Worm (Caenorhabditis elegans): ENCODE measurements around the gene bus-17.

The bus-17 gene

DNA sequence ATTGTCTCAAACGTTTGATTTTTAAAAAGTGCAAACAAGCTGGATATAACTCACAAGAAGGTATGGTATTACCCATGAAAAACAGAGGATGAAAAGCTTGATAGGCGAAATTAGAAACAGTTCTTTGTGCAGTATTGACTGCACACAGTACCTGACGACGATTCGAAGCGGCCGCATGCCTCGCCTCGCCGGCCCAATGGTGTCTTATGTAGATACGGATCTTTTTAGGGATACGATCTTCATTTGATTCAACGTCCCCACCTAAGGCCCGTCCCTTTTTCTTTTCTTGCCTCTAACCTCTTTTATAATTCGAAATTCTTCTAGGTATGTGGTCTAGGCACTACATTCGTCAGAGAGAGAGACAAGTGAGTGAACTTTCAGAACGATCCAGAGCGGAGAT is at the start of gene bus-17:
Gene bus-17 (minus strand): TSS at position 208 of the 400 bp plus-strand sequence.
- no peak for TF ChIP-seq tab-1 (GFP tag; IDR thresholded peaks at IDR 0.05)

ce11 chrX:15814548-15814947 is 48.4 kb upstream of the bus-17 start:
- TF ChIP-seq ref-1 (GFP tag; conservative IDR thresholded peaks at IDR 0.05), result no peak
- no peak for TF ChIP-seq med-1 (GFP tag; optimal IDR thresholded peaks at IDR 0.05; ENCODE audit: insufficient read depth)
- TF ChIP-seq flt-1 (GFP tag; IDR thresholded peaks at IDR 0.05), result no peak
- TF ChIP-seq cog-1 (tag; optimal IDR thresholded peaks at IDR 0.05), result no peak
- TF ChIP-seq T22C8.4 (GFP tag; IDR thresholded peaks at IDR 0.05), result no peak
- no peak for TF ChIP-seq ztf-23 (GFP tag; IDR thresholded peaks at IDR 0.05)
- TF ChIP-seq ztf-29 (GFP tag; IDR thresholded peaks at IDR 0.05), result no peak
- TF ChIP-seq tab-1 (GFP tag; IDR thresholded peaks at IDR 0.05), result no peak
- no peak for TF ChIP-seq klf-2 (GFP tag; conservative IDR thresholded peaks at IDR 0.05)

DNA sequence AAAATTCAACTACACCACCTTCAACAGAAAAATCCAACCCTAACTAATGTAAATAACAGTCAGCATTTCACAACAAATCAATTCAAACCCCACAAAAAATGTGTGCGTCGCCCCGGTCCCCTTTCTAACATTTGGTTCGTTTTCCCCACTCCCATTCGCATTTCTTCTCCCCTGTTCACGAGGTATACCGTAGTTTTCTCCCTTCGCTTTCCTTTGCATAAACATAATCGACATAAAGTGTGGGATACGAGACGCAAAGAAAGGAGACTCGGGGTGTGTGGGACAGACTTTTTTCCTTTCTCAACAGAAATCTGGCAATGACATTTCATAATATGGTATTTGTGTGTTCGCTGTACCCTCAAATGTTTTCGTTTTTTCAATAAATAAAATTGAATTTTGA is 45.2 kb upstream of the bus-17 start:
- TF ChIP-seq cog-1 (tag; optimal IDR thresholded peaks at IDR 0.05), result no peak

DNA sequence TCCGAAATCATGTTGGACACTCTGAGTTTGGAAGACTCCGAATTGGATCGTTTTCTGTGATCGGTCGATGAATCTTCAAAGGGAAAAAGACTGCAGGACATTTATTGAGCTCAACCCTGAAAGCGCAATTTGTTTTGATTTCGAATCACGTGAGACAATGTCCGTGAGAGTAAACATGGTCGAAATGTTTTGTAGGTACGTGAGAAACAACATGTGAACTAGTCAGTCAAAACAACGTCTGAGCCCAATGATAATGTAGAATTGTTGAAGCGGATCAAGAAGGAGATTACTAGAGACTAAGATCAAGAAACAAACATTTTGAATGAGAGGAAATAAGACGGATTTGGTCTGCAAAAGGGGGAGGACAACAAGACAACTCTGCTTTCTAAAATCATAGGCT is 37.9 kb upstream of the bus-17 start, which contains the start of gene Y7A5A.7:
Gene Y7A5A.7 (minus strand): TSS at position 101 of the 400 bp plus-strand sequence.
- TF ChIP-seq ref-1 (GFP tag; conservative IDR thresholded peaks at IDR 0.05) (no peak), flt-1 (GFP tag; IDR thresholded peaks at IDR 0.05) (no peak), klf-2 (GFP tag; conservative IDR thresholded peaks at IDR 0.05) (no peak), T22C8.4 (GFP tag; IDR thresholded peaks at IDR 0.05) (no peak), cog-1 (tag; optimal IDR thresholded peaks at IDR 0.05) (no peak), ztf-23 (GFP tag; IDR thresholded peaks at IDR 0.05) (no peak), tab-1 (GFP tag; IDR thresholded peaks at IDR 0.05) (no peak), ztf-29 (GFP tag; IDR thresholded peaks at IDR 0.05) (no peak), med-1 (GFP tag; optimal IDR thresholded peaks at IDR 0.05; ENCODE audit: insufficient read depth) (no peak)

- TF ChIP-seq flt-1 (GFP tag; IDR thresholded peaks at IDR 0.05), result no peak
- no peak for TF ChIP-seq klf-2 (GFP tag; conservative IDR thresholded peaks at IDR 0.05)
- no peak for TF ChIP-seq med-1 (GFP tag; optimal IDR thresholded peaks at IDR 0.05; ENCODE audit: insufficient read depth)
- TF ChIP-seq T22C8.4 (GFP tag; IDR thresholded peaks at IDR 0.05), result no peak
- no peak for TF ChIP-seq ztf-23 (GFP tag; IDR thresholded peaks at IDR 0.05)
- no peak for TF ChIP-seq ref-1 (GFP tag; conservative IDR thresholded peaks at IDR 0.05)
- TF ChIP-seq cog-1 (tag; optimal IDR thresholded peaks at IDR 0.05), result no peak
- no peak for TF ChIP-seq tab-1 (GFP tag; IDR thresholded peaks at IDR 0.05)
- TF ChIP-seq ztf-29 (GFP tag; IDR thresholded peaks at IDR 0.05), result no peak
Measured at ce11 chrX:15801827-15802226, 35.7 kb upstream of the bus-17 start.

DNA sequence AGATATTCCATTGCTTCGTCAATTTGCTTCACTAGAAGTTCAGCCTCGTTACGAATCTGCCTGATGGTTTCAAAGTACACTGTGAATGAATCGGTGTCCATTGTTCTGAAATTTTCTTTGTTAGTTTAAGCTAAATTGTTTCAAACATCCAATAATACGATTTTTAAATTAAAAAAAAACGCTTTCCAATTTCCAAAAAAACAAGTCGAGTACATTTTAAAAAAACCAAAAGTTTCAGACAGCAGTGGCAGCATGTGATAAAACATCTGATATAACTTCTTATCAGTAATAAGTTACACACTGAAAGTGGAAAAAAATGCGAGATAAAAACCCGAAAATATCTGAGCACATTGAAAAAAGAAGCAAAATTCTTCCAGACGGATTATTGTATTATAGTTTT is 33.4 kb upstream of the bus-17 start, which contains the start of gene Y7A5A.6:
Gene Y7A5A.6 (minus strand): TSS at position 101 of the 400 bp plus-strand sequence.
- no peak for TF ChIP-seq tab-1 (GFP tag; IDR thresholded peaks at IDR 0.05)
- TF ChIP-seq klf-2 (GFP tag; conservative IDR thresholded peaks at IDR 0.05), result no peak
- no peak for TF ChIP-seq ztf-23 (GFP tag; IDR thresholded peaks at IDR 0.05)

- TF ChIP-seq tab-1 (GFP tag; IDR thresholded peaks at IDR 0.05) (no peak), med-1 (GFP tag; optimal IDR thresholded peaks at IDR 0.05; ENCODE audit: insufficient read depth) (no peak), T22C8.4 (GFP tag; IDR thresholded peaks at IDR 0.05) (no peak), ztf-29 (GFP tag; IDR thresholded peaks at IDR 0.05) (no peak)
Measured at ce11 chrX:15796633-15797032, 30.5 kb upstream of the bus-17 start.

DNA sequence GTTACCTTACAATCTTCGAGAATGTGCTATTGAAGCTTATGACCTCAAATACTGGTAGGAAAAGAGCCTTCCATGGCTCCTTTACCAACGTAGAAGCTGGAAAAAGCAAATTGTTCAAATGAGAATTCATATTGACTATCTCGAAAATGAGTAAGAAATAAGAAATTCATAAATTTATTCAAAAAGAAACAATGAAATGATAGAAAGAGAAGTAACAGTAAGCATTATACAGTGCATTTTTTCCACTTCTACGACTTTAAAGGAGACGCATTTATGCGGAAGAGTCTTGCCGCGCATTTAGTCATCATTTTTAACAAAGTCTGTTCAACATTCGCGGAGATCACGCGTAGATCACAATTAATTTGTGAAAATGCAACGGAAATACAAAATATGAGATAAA is 28.8 kb upstream of the bus-17 start, which contains the start of gene Y7A5A.10:
Gene Y7A5A.10 (minus strand): TSS at position 101 of the 400 bp plus-strand sequence.
- no peak for TF ChIP-seq ztf-29 (GFP tag; IDR thresholded peaks at IDR 0.05)
- no peak for TF ChIP-seq T22C8.4 (GFP tag; IDR thresholded peaks at IDR 0.05)
- no peak for TF ChIP-seq tab-1 (GFP tag; IDR thresholded peaks at IDR 0.05)
- TF ChIP-seq klf-2 (GFP tag; conservative IDR thresholded peaks at IDR 0.05), result no peak
- no peak for TF ChIP-seq flt-1 (GFP tag; IDR thresholded peaks at IDR 0.05)
- TF ChIP-seq med-1 (GFP tag; optimal IDR thresholded peaks at IDR 0.05; ENCODE audit: insufficient read depth), result no peak
- TF ChIP-seq ztf-23 (GFP tag; IDR thresholded peaks at IDR 0.05), result no peak
- TF ChIP-seq ref-1 (GFP tag; conservative IDR thresholded peaks at IDR 0.05), result no peak
- TF ChIP-seq cog-1 (tag; optimal IDR thresholded peaks at IDR 0.05), result no peak

DNA sequence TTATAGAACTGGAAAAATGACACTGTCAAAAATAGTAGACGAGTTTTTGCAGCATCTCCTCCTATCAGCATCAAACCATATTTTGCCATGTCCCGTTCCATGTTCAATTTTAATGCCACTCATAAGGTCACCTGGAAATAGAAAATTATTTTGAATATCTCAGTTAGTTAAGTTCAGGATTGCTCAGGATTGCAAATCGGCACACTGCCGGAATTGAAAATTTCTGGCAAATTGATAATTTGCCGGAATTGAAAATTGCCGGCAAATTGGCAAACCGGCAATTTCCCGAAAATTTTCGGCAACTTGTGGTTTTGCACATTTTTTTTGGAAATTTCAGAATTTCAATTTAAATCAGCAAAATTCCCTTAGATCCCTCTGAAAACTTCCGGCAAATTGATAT is 20.6 kb upstream of the bus-17 start, which contains the start of gene Y7A5A.5:
Gene Y7A5A.5 (minus strand): TSS at position 101 of the 400 bp plus-strand sequence.
- TF ChIP-seq med-1 (GFP tag; optimal IDR thresholded peaks at IDR 0.05; ENCODE audit: insufficient read depth) (no peak), flt-1 (GFP tag; IDR thresholded peaks at IDR 0.05) (no peak), tab-1 (GFP tag; IDR thresholded peaks at IDR 0.05) (no peak), T22C8.4 (GFP tag; IDR thresholded peaks at IDR 0.05) (no peak), ztf-23 (GFP tag; IDR thresholded peaks at IDR 0.05) (no peak), cog-1 (tag; optimal IDR thresholded peaks at IDR 0.05) (no peak), klf-2 (GFP tag; conservative IDR thresholded peaks at IDR 0.05) (no peak), ref-1 (GFP tag; conservative IDR thresholded peaks at IDR 0.05) (no peak), ztf-29 (GFP tag; IDR thresholded peaks at IDR 0.05) (no peak)

ce11 chrX:15784570-15784969 is 18.4 kb upstream of the bus-17 start, which contains the start of gene Y7A5A.3:
Gene Y7A5A.3, minus strand, starts transcription at chrX:15784670.
- TF ChIP-seq cog-1 (tag; optimal IDR thresholded peaks at IDR 0.05) (no peak), klf-2 (GFP tag; conservative IDR thresholded peaks at IDR 0.05) (no peak), ztf-29 (GFP tag; IDR thresholded peaks at IDR 0.05) (no peak)

- TF ChIP-seq cog-1 (tag; optimal IDR thresholded peaks at IDR 0.05) (no peak), ref-1 (GFP tag; conservative IDR thresholded peaks at IDR 0.05) (no peak), klf-2 (GFP tag; conservative IDR thresholded peaks at IDR 0.05) (no peak), ztf-23 (GFP tag; IDR thresholded peaks at IDR 0.05) (no peak), tab-1 (GFP tag; IDR thresholded peaks at IDR 0.05) (no peak), T22C8.4 (GFP tag; IDR thresholded peaks at IDR 0.05) (no peak), flt-1 (GFP tag; IDR thresholded peaks at IDR 0.05) (no peak), med-1 (GFP tag; optimal IDR thresholded peaks at IDR 0.05; ENCODE audit: insufficient read depth) (no peak), ztf-29 (GFP tag; IDR thresholded peaks at IDR 0.05) (no peak)
Measured at ce11 chrX:15782027-15782426, 15.9 kb upstream of the bus-17 start, which contains the start of gene Y7A5A.24. Gene Y7A5A.24, minus strand, starts transcription at chrX:15782127.
